Worm (Caenorhabditis elegans) whole organism, L4 larva: Measurements from ENCODE around the gene syd-1.

Experiments used
- D1046.2 ChIP-seq: fragments of 200-800 bp; sonication (Bioruptor generic); IDR thresholded peaks from 2 replicates; pipeline ENCODE4 v1.3.6; 2022; ENCODE audit warnings: missing genetic modification characterization, missing compliant biosample characterization
- aha-1 ChIP-seq: fragments of 150-350 bp; peaks from one replicate; lab custom pipeline; 2014; ENCODE audit warnings: missing biosample characterization, missing genetic modification characterization
- aly-2 ChIP-seq: sonication (generic microtip); optimal IDR thresholded peaks from 2 replicates; lab custom pipeline; 2018; ENCODE audit warnings: missing biosample characterization, missing genetic modification characterization
- ceh-32 ChIP-seq: sonication (generic microtip); optimal IDR thresholded peaks from 2 replicates; lab custom pipeline; 2016; ENCODE audit warnings: mild to moderate bottlenecking, missing genetic modification characterization, missing compliant biosample characterization; ENCODE audit not compliant: poor library complexity
- ceh-44 ChIP-seq: fragments of 200-800 bp; sonication (Bioruptor generic); IDR thresholded peaks from 2 replicates; pipeline ENCODE4 v1.3.6; 2022; ENCODE audit warnings: missing genetic modification reagents, missing genetic modification characterization, missing compliant biosample characterization
- ceh-82 ChIP-seq: sonication (generic microtip); optimal IDR thresholded peaks from 2 replicates; lab custom pipeline; 2017; ENCODE audit warnings: missing biosample characterization, missing genetic modification characterization
- cey-2 ChIP-seq: sonication (generic microtip); optimal IDR thresholded peaks from 3 replicates; lab custom pipeline; 2017; ENCODE audit warnings: missing genetic modification characterization, mild to moderate bottlenecking, missing compliant biosample characterization, antibody characterized with exemption, borderline replicate concordance; ENCODE audit not compliant: insufficient read depth
- daf-16 ChIP-seq, 3 experiments: sonication (generic microtip); optimal IDR thresholded peaks; 2 replicates each; lab custom pipeline; 2016 to 2017; ENCODE audit warnings: missing genetic modification characterization in 3 of 3, missing genetic modification reagents in 3 of 3, mild to moderate bottlenecking in 2 of 3, missing compliant biosample characterization in 2 of 3, missing biosample characterization in 1 of 3, moderate library complexity in 1 of 3
- daf-8 ChIP-seq: fragments of 200-800 bp; sonication (Bioruptor generic); IDR thresholded peaks from 2 replicates; pipeline ENCODE4 v1.3.6; 2022; ENCODE audit warnings: missing genetic modification characterization, missing compliant biosample characterization
- dmd-9 ChIP-seq: fragments of 200-800 bp; sonication (Bioruptor generic); IDR thresholded peaks from 2 replicates; pipeline ENCODE4 v1.3.6; 2022; ENCODE audit warnings: missing genetic modification reagents, missing genetic modification characterization, missing compliant biosample characterization
- dpl-1 ChIP-seq: fragments of 150-350 bp; optimal IDR thresholded peaks from 2 replicates; lab custom pipeline; 2014; ENCODE audit warnings: missing biosample characterization, missing genetic modification reagents, missing genetic modification characterization
- egl-27 ChIP-seq: sonication (generic microtip); optimal IDR thresholded peaks from 3 replicates; lab custom pipeline; 2017; ENCODE audit warnings: missing biosample characterization, missing genetic modification reagents, missing genetic modification characterization
- fos-1 ChIP-seq: fragments of 150-350 bp; optimal IDR thresholded peaks from 2 replicates; lab custom pipeline; 2014; ENCODE audit warnings: missing biosample characterization, missing genetic modification characterization
- gei-8 ChIP-seq: fragments of 200-800 bp; sonication (Bioruptor generic); optimal IDR thresholded peaks from 2 replicates; lab custom pipeline; 2018; ENCODE audit warnings: mild to moderate bottlenecking, missing genetic modification characterization, missing compliant biosample characterization
- jun-1 ChIP-seq: fragments of 150-350 bp; optimal IDR thresholded peaks from 2 replicates; lab custom pipeline; 2014; ENCODE audit warnings: missing biosample characterization, missing genetic modification reagents, missing genetic modification characterization
- lin-13 ChIP-seq: fragments of 150-350 bp; optimal IDR thresholded peaks from 2 replicates; lab custom pipeline; 2014; ENCODE audit warnings: missing biosample characterization, missing genetic modification reagents, missing genetic modification characterization
- lin-39 ChIP-seq: fragments of 150-350 bp; optimal IDR thresholded peaks from 2 replicates; lab custom pipeline; 2014; ENCODE audit warnings: missing biosample characterization, missing genetic modification reagents, missing genetic modification characterization
- madf-5 ChIP-seq, 2 experiments: fragments of 200-800 bp; sonication (Bioruptor generic); IDR thresholded peaks; 2 replicates each; pipeline ENCODE4 v1.3.6; 2022; ENCODE audit warnings: missing compliant biosample characterization in 2 of 2, missing genetic modification characterization in 2 of 2
- mdl-1 ChIP-seq, 2 experiments: fragments of 150-350 bp in 1 of 2; sonication (generic microtip) in 1 of 2; optimal IDR thresholded peaks; 2 replicates each; lab custom pipeline; 2014 to 2017; ENCODE audit warnings: missing biosample characterization in 2 of 2, missing genetic modification characterization in 2 of 2
- mdt-29 ChIP-seq: fragments of 200-800 bp; sonication (Bioruptor generic); IDR thresholded peaks from 2 replicates; pipeline ENCODE4 v1.3.6; 2022; ENCODE audit warnings: missing genetic modification reagents, missing genetic modification characterization, missing compliant biosample characterization
- mep-1 ChIP-seq: fragments of 150-350 bp; sonication (generic microtip); optimal IDR thresholded peaks from 3 replicates; lab custom pipeline; 2014; ENCODE audit warnings: missing biosample characterization, missing genetic modification characterization
- mxl-3 ChIP-seq: fragments of 200-800 bp; sonication (Bioruptor generic); optimal IDR thresholded peaks from 2 replicates; lab custom pipeline; 2018; ENCODE audit warnings: mild to moderate bottlenecking, missing genetic modification characterization, missing compliant biosample characterization
- nhr-10 ChIP-seq: fragments of 150-350 bp; optimal IDR thresholded peaks from 2 replicates; lab custom pipeline; 2014; ENCODE audit warnings: missing biosample characterization, missing genetic modification characterization
- nhr-11 ChIP-seq: fragments of 150-350 bp; optimal IDR thresholded peaks from 2 replicates; lab custom pipeline; 2014; ENCODE audit warnings: missing biosample characterization, missing genetic modification characterization
- nhr-25 ChIP-seq: sonication (generic microtip); optimal IDR thresholded peaks from 2 replicates; lab custom pipeline; 2017; ENCODE audit warnings: missing genetic modification characterization, mild to moderate bottlenecking, missing compliant biosample characterization, antibody characterized with exemption, moderate library complexity, borderline replicate concordance; ENCODE audit not compliant: insufficient read depth
- nhr-77 ChIP-seq: fragments of 150-350 bp; optimal IDR thresholded peaks from 2 replicates; lab custom pipeline; 2014; ENCODE audit warnings: missing biosample characterization, missing genetic modification characterization
- saeg-2 ChIP-seq: fragments of 200-800 bp; sonication (Bioruptor generic); IDR thresholded peaks from 2 replicates; pipeline ENCODE4 v1.3.6; 2022; ENCODE audit warnings: missing genetic modification reagents, missing genetic modification characterization, missing compliant biosample characterization
- skn-1 ChIP-seq: fragments of 150-350 bp; optimal IDR thresholded peaks from 2 replicates; lab custom pipeline; 2014; ENCODE audit warnings: missing biosample characterization, missing genetic modification characterization
- spr-1 ChIP-seq: sonication (generic microtip); optimal IDR thresholded peaks from 2 replicates; lab custom pipeline; 2016; ENCODE audit warnings: mild to moderate bottlenecking, missing genetic modification characterization, missing compliant biosample characterization
- unc-62 ChIP-seq, 3 experiments: fragments of 150-350 bp in 1 of 3; sonication (generic microtip); optimal IDR thresholded peaks in 2 of 3; peaks in 1 of 3; 1 replicate in 1 of 3; 2 replicates in 2 of 3; lab custom pipeline; 2014 to 2017; ENCODE audit warnings: missing biosample characterization in 3 of 3, missing genetic modification characterization in 3 of 3, missing genetic modification reagents in 3 of 3, missing genotype in 1 of 3
- zfp-2 ChIP-seq: sonication (generic microtip); optimal IDR thresholded peaks from 2 replicates; lab custom pipeline; 2016; ENCODE audit warnings: mild to moderate bottlenecking, missing genetic modification characterization, missing compliant biosample characterization
- zfp-3 ChIP-seq: fragments of 200-800 bp; sonication (Bioruptor generic); conservative IDR thresholded peaks from 2 replicates; pipeline ENCODE4 v1.3.6; 2022; ENCODE audit warnings: missing genetic modification reagents, missing genetic modification characterization, missing compliant biosample characterization
- zip-2 ChIP-seq: fragments of 150-350 bp; optimal IDR thresholded peaks from 2 replicates; lab custom pipeline; 2014; ENCODE audit warnings: missing biosample characterization, missing genetic modification characterization

syd-1 gene

DNA sequence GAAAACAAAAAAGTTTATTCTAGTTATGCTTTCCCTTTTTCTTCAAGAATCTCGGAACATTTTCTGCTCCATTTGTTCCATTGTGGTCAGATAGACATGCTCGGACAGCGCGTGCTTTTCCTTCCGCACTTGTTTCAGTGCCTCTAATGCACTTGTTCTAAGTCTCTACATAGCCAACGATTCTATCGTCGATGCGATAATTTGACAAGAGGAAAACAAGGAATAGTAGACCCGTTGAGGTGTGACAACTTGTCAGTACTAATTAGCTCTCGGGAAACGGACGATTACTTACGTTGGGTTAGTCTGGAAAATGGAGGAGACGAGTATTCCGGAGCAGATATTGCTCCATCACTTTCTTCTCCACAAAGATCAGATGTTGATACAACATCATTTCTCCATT is 6.4 kb downstream of the syd-1 start:
- no peak for TF ChIP-seq madf-5 (GFP tag; IDR thresholded peaks at IDR 0.05; lab: Robert Waterston, UW)
- no peak for TF ChIP-seq jun-1 (tag; lab: Kevin White, UChicago)
- TF ChIP-seq zip-2 (tag; lab: Kevin White, UChicago) = no peak
- TF ChIP-seq lin-39 (tag; lab: Kevin White, UChicago) = no peak
- peak in 1 of 2 experiments; percentile 94 for TF ChIP-seq unc-62 (GFP tag; optimal IDR thresholded peaks at IDR 0.05 in 1 of 2; lab: Kevin White, UChicago)
- no peak for TF ChIP-seq unc-62 (tag; optimal IDR thresholded peaks at IDR 0.05; lab: Kevin White, UChicago)
- no peak for TF ChIP-seq gei-8 (GFP tag; lab: Kevin White, UChicago)
- no peak for TF ChIP-seq nhr-77 (tag; lab: Kevin White, UChicago)

DNA sequence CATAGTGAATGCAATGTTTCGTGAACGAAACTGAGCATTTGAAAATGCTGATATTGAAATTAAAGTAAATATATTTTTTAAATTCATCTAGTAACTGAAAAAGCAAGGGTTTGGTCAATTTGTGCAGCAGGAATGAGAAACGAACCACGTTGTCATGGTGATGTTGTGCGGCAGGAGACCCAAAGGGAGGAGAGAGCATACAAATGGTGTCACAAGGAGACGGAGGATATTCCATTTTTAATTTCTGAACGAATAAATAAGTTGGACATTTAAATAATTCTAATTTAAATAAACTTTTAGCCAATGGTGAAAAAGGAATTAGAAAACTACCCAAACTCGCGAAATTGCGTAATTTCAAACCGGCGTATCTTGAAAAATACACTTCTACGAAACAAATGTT is 11.2 kb downstream of the syd-1 start, which contains the start of gene mks-3:
Gene mks-3 (minus strand): TSS at position 101 of the 400 bp plus-strand sequence.
- TF ChIP-seq D1046.2 (GFP tag; lab: Robert Waterston, UW) (no peak), cey-2 (tag; lab: Kevin White, UChicago) (no peak), nhr-11 (tag; lab: Kevin White, UChicago) (no peak), spr-1 (tag; lab: Kevin White, UChicago) (no peak), ceh-44 (GFP tag; lab: Robert Waterston, UW) (no peak), dmd-9 (no peak)

DNA sequence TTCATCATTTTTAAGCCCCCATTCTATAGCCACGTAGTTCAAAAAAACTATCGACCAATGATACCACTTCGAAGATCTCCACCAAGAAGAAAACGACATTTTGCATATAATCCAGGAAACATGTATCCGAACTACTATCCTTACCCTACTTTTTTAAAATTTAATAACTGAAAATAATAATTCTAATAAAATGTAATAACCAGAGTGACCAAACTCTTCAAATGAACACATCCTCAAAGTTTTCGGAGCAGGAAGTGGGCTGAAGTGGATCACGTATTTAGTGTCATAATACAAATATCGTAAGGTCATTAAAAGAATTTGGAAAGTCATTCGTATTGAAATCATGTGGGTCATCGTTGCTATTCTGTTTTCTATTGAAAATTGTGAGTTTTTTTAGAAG is 17.3 kb downstream of the syd-1 start, which contains the start of gene F35D2.6:
Gene F35D2.6 (plus strand): TSS at position 301 of the 400 bp plus-strand sequence.
- TF ChIP-seq cey-2 (tag; lab: Kevin White, UChicago) (no peak), nhr-25 (no peak)

DNA sequence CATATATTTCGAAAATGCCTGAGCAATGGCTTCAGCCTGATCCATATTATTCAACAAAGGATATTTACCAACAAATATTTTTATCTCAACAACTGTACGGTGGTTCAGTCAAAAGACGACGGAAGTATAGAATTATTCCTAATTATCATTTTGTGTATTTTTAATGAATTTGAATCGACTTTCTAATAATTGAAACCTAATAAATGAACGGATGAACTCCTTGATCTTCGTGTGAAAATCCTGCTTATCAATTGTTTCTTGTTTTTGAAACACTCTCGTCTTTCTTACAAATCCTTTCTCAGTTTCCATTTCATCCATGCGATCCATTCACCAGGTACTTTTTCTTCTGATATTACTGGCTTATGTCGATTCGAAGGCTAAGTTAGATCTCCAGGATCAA is 19.1 kb downstream of the syd-1 start, which contains the start of gene F35D2.1:
Gene F35D2.1 (plus strand): TSS at position 301 of the 400 bp plus-strand sequence.
- TF ChIP-seq skn-1 (tag; lab: Kevin White, UChicago) = no peak
- TF ChIP-seq daf-8 (GFP tag; lab: Robert Waterston, UW) = no peak
- no peak for TF ChIP-seq fos-1
- TF ChIP-seq aly-2 (tag; lab: Kevin White, UChicago) = no peak
- TF ChIP-seq mdl-1 (tag; optimal IDR thresholded peaks at IDR 0.05; lab: Kevin White, UChicago) = no peak
- no peak for TF ChIP-seq mdt-29 (GFP tag; lab: Robert Waterston, UW)
- no peak for TF ChIP-seq ceh-44 (GFP tag; lab: Robert Waterston, UW)
- TF ChIP-seq ceh-32 (tag; lab: Kevin White, UChicago) = no peak
- TF ChIP-seq daf-16 (GFP tag; optimal IDR thresholded peaks at IDR 0.05; lab: Kevin White, UChicago) = no peak
- no peak for TF ChIP-seq daf-16 (tag; optimal IDR thresholded peaks at IDR 0.05; lab: Kevin White, UChicago)
- TF ChIP-seq nhr-10 (tag; lab: Kevin White, UChicago) = no peak
- no peak for TF ChIP-seq zfp-2 (tag; lab: Kevin White, UChicago)
- TF ChIP-seq ceh-82 (tag; lab: Kevin White, UChicago) = no peak
- no peak for TF ChIP-seq mep-1 (tag; lab: Kevin White, UChicago)
- TF ChIP-seq zfp-3 (GFP tag; lab: Robert Waterston, UW) = no peak
- no peak for TF ChIP-seq egl-27 (tag; lab: Kevin White, UChicago)
- no peak for TF ChIP-seq saeg-2
- no peak for TF ChIP-seq dpl-1
- TF ChIP-seq lin-13 (GFP tag; lab: Kevin White, UChicago) = no peak

DNA sequence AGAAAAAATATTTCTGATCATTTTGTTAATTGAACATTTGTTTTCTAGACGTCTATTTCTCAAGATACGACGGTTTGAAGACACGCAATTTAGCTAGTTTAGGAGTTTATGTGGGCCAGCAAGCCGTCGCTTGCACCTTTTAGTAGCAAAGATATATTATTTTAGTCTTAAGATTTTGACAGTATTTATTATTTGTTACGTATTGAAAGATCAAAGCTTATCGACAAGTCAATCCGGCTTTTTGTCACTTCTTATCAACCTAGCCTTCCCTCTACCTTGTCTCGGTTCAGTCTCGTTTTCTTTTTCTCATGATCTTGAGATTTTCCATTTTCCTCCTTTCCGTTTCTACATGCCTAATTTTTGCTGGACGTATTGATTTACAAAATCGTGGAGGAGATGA is 20.6 kb downstream of the syd-1 start, which contains the start of gene F35D2.2:
Gene F35D2.2 (plus strand): TSS at position 301 of the 400 bp plus-strand sequence.
- no peak for TF ChIP-seq mxl-3 (GFP tag; lab: Kevin White, UChicago)
- TF ChIP-seq aha-1 = peak; percentile 53
